Fruit fly (Drosophila melanogaster) whole organism, pupa: Measurements from ENCODE around the gene CG33282.
A peak's percentile ranks its signal among the peaks of the same experiment; 100 is the strongest.

Experiments used
- CG10348 ChIP-seq: fragments of 200-800 bp; sonication (Bioruptor generic); IDR thresholded peaks from 2 replicates; pipeline ENCODE4 v1.3.6; 2022; ENCODE audit warnings: missing biosample characterization, missing genetic modification characterization
- CG12605 ChIP-seq: fragments of 200-800 bp; sonication (Bioruptor generic); IDR thresholded peaks from 2 replicates; pipeline ENCODE4 v1.3.6; 2022; ENCODE audit warnings: missing biosample characterization, missing genetic modification characterization
- CG13204 ChIP-seq: fragments of 200-800 bp; sonication (Bioruptor generic); optimal IDR thresholded peaks from 2 replicates; lab custom pipeline; 2018; ENCODE audit warnings: missing biosample characterization, mild to moderate bottlenecking, missing genetic modification characterization, moderate library complexity
- CG14655 ChIP-seq: fragments of 200-800 bp; sonication (Bioruptor generic); optimal IDR thresholded peaks from 3 replicates; lab custom pipeline; 2017; ENCODE audit warnings: mild to moderate bottlenecking, missing biosample characterization, missing genetic modification reagents, missing genetic modification characterization
- CG15710 ChIP-seq: fragments of 200-800 bp; sonication (Bioruptor generic); optimal IDR thresholded peaks from 2 replicates; lab custom pipeline; 2018; ENCODE audit warnings: missing biosample characterization, mild to moderate bottlenecking, missing genetic modification characterization, moderate library complexity
- CG17806 ChIP-seq: fragments of 200-800 bp; sonication (Bioruptor generic); optimal IDR thresholded peaks from 2 replicates; lab custom pipeline; 2018; ENCODE audit warnings: missing biosample characterization, mild to moderate bottlenecking, missing genetic modification characterization, moderate library complexity
- CG32121 ChIP-seq: fragments of 200-800 bp; sonication (Bioruptor generic); IDR thresholded peaks from 2 replicates; pipeline ENCODE4 v1.3.6; 2022; ENCODE audit warnings: missing biosample characterization, missing genetic modification characterization
- CG34367 ChIP-seq: fragments of 200-800 bp; sonication (Bioruptor generic); optimal IDR thresholded peaks from 2 replicates; lab custom pipeline; 2018; ENCODE audit warnings: missing biosample characterization, mild to moderate bottlenecking, missing genetic modification characterization
- CG4496 ChIP-seq: fragments of 200-800 bp; sonication (Bioruptor generic); IDR thresholded peaks from 3 replicates; pipeline ENCODE4 v1.3.6; 2022; ENCODE audit warnings: missing biosample characterization, missing genetic modification characterization
- CG8159 ChIP-seq: fragments of 200-800 bp; sonication (Bioruptor generic); optimal IDR thresholded peaks from 3 replicates; lab custom pipeline; 2018; ENCODE audit warnings: missing biosample characterization, mild to moderate bottlenecking, missing genetic modification characterization, moderate library complexity
- CG8301 ChIP-seq: fragments of 200-800 bp; sonication (Bioruptor generic); optimal IDR thresholded peaks from 2 replicates; lab custom pipeline; 2018; ENCODE audit warnings: missing biosample characterization, mild to moderate bottlenecking, missing genetic modification characterization
- CG9948 ChIP-seq: fragments of 200-800 bp; sonication (Bioruptor generic); optimal IDR thresholded peaks from 2 replicates; lab custom pipeline; 2018; ENCODE audit warnings: missing biosample characterization, mild to moderate bottlenecking, missing genetic modification characterization, moderate library complexity
- D1 ChIP-seq: fragments of 200-800 bp; sonication (Bioruptor generic); optimal IDR thresholded peaks from 2 replicates; lab custom pipeline; 2018; ENCODE audit warnings: missing biosample characterization, mild to moderate bottlenecking, missing genetic modification characterization, moderate library complexity
- EcR ChIP-seq: fragments of 200-800 bp; sonication (Bioruptor generic); optimal IDR thresholded peaks from 3 replicates; lab custom pipeline; 2019; ENCODE audit warnings: missing biosample characterization, missing genetic modification characterization, mild to moderate bottlenecking, moderate library complexity, missing genetic modification reagents
- Ets98B ChIP-seq: fragments of 200-800 bp; sonication (Bioruptor generic); IDR thresholded peaks from 2 replicates; pipeline ENCODE4 v1.3.6; 2022; ENCODE audit warnings: missing biosample characterization, missing genetic modification characterization
- Pif1A ChIP-seq: fragments of 200-800 bp; sonication (Bioruptor generic); optimal IDR thresholded peaks from 3 replicates; lab custom pipeline; 2016; ENCODE audit warnings: missing biosample characterization, missing genetic modification characterization
- Pif1B ChIP-seq: fragments of 200-800 bp; sonication (Bioruptor generic); optimal IDR thresholded peaks from 3 replicates; lab custom pipeline; 2016; ENCODE audit warnings: missing biosample characterization, missing genetic modification characterization
- Snoo ChIP-seq: fragments of 200-800 bp; sonication (Bioruptor generic); optimal IDR thresholded peaks from 3 replicates; lab custom pipeline; 2017; ENCODE audit warnings: missing biosample characterization, mild to moderate bottlenecking, missing genetic modification characterization, inconsistent platforms
- fd96Ca ChIP-seq: fragments of 200-800 bp; sonication (Bioruptor generic); IDR thresholded peaks from 3 replicates; pipeline ENCODE4 v1.3.6; 2022; ENCODE audit warnings: missing biosample characterization, missing genetic modification characterization
- gl ChIP-seq: fragments of 200-800 bp; sonication (Bioruptor generic); optimal IDR thresholded peaks from 2 replicates; lab custom pipeline; 2018; ENCODE audit warnings: missing biosample characterization, mild to moderate bottlenecking, missing genetic modification characterization
- rn ChIP-seq: fragments of 200-800 bp; sonication (Bioruptor generic); IDR thresholded peaks from 2 replicates; pipeline ENCODE4 v1.3.6; 2022; ENCODE audit warnings: missing biosample characterization, missing genetic modification characterization

The CG33282 gene

dm6 chr2L:3342369-3342768 lies 14.7 kb downstream of the CG33282 start:
- TF ChIP-seq Pif1A (GFP tag; lab: Kevin White, UChicago) (no peak), CG8159 (tag; lab: Kevin White, UChicago) (no peak), Snoo (tag; lab: Kevin White, UChicago) (no peak), CG34367 (tag; lab: Kevin White, UChicago) (no peak), CG12605 (GFP tag; lab: Robert Waterston, UW) (no peak), fd96Ca (GFP tag; lab: Robert Waterston, UW) (no peak), CG9948 (tag; lab: Kevin White, UChicago) (no peak), CG17806 (tag; lab: Kevin White, UChicago) (no peak), CG10348 (GFP tag; lab: Robert Waterston, UW) (no peak), Ets98B (no peak), CG14655 (GFP tag; lab: Kevin White, UChicago) (no peak), CG8301 (tag; lab: Kevin White, UChicago) (no peak), CG32121 (no peak), CG15710 (tag; lab: Kevin White, UChicago) (no peak), CG4496 (no peak), Pif1B (GFP tag; lab: Kevin White, UChicago) (no peak)

- TF ChIP-seq CG13204 (GFP tag; lab: Kevin White, UChicago) (peak; percentile 63), CG34367 (tag; lab: Kevin White, UChicago) (peak; percentile 72), EcR (peak; percentile 99), Snoo (tag; lab: Kevin White, UChicago) (peak; percentile 78), CG12605 (GFP tag; lab: Robert Waterston, UW) (peak; percentile 61), fd96Ca (GFP tag; lab: Robert Waterston, UW) (peak; percentile 83), gl (tag; lab: Kevin White, UChicago) (peak; percentile 31), CG32121 (peak; percentile 78), Pif1A (GFP tag; lab: Kevin White, UChicago) (peak; percentile 89), CG8159 (tag; lab: Kevin White, UChicago) (peak; percentile 74), CG17806 (tag; lab: Kevin White, UChicago) (peak; percentile 83), CG10348 (GFP tag; lab: Robert Waterston, UW) (no peak), CG8301 (tag; lab: Kevin White, UChicago) (peak; percentile 86), CG15710 (tag; lab: Kevin White, UChicago) (peak; percentile 48), Ets98B (peak; percentile 83), rn (GFP tag; lab: Robert Waterston, UW) (peak; percentile 76), CG14655 (GFP tag; lab: Kevin White, UChicago) (peak; percentile 89), D1 (tag; lab: Kevin White, UChicago) (no peak), CG9948 (tag; lab: Kevin White, UChicago) (peak; percentile 85), Pif1B (GFP tag; lab: Kevin White, UChicago) (peak; percentile 83), CG4496 (peak; percentile 87)
- TF ChIP-seq, all 21 proteins: peak for 19
Measured at dm6 chr2L:3345763-3346482, 18.2 kb downstream of the CG33282 start.

DNA sequence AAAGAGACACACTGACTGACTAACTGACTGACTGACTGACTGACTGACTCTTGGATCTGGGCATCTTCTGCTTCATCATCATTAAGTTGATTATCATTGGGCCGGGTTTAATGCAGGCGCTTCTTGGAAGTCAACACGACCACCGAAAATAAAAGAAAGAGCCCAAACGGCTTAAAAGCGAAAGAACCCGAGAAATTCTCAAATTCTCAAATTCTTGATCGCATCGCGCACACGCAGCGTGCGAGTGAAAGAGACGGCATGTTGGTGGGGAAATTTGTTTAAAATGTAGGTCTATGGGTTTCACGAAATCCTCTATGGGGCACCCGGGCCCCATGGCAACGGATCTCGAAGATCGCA lies 18.8 kb downstream of the CG33282 start:
- TF ChIP-seq gl (tag; lab: Kevin White, UChicago), result no peak
- no peak for TF ChIP-seq CG8301 (tag; lab: Kevin White, UChicago)
- no peak for TF ChIP-seq Pif1B (GFP tag; lab: Kevin White, UChicago)
- no peak for TF ChIP-seq Ets98B
- TF ChIP-seq CG15710 (tag; lab: Kevin White, UChicago), result no peak
- no peak for TF ChIP-seq CG13204 (GFP tag; lab: Kevin White, UChicago)
- no peak for TF ChIP-seq CG34367 (tag; lab: Kevin White, UChicago)
- TF ChIP-seq fd96Ca (GFP tag; lab: Robert Waterston, UW), result no peak
- TF ChIP-seq D1 (tag; lab: Kevin White, UChicago), result no peak
- TF ChIP-seq rn (GFP tag; lab: Robert Waterston, UW), result no peak
- no peak for TF ChIP-seq CG9948 (tag; lab: Kevin White, UChicago)
- no peak for TF ChIP-seq CG8159 (tag; lab: Kevin White, UChicago)
- TF ChIP-seq, all 21 proteins: peak for 0

DNA sequence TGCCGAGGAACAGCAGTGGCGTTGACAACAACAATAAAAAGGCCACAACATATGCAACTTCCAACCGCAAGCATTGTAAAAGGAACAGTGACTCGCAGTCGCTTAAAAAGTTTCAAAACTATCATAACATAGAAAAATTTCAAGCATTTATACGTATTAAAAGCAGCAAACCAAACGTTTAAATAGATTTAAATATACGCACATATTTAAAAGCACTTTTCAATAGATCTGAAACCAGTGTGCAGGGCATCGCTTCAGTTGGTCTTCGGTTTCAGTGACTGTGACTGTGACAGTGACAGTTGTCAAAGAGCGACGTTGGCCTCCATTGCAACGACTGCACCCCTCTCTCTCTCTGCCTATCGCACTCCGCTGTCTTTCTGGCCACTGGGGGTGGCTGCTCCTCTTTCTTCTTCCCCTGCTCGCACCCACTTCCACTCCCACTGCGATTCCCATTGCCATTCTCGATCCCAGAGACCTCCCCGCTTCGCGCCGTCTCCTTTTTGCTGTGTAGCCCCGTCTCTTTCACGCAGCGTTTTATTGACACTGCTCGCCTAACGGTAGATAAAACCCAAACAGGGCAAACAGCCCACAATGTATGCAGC lies 20.5 kb downstream of the CG33282 start:
- TF ChIP-seq fd96Ca (GFP tag; lab: Robert Waterston, UW) (peak; percentile 97), CG4496 (peak; percentile 99), CG9948 (tag; lab: Kevin White, UChicago) (peak; percentile 92), CG10348 (GFP tag; lab: Robert Waterston, UW) (peak; percentile 44; the same call in 1 of the 2 replicates), gl (tag; lab: Kevin White, UChicago) (peak; percentile 83), CG8159 (tag; lab: Kevin White, UChicago) (peak; percentile 93), CG8301 (tag; lab: Kevin White, UChicago) (peak; percentile 88), rn (GFP tag; lab: Robert Waterston, UW) (peak; percentile 95), Pif1A (GFP tag; lab: Kevin White, UChicago) (peak; percentile 95), CG13204 (GFP tag; lab: Kevin White, UChicago) (peak; percentile 64), CG32121 (peak; percentile 97), Snoo (tag; lab: Kevin White, UChicago) (peak; percentile 87), CG15710 (tag; lab: Kevin White, UChicago) (peak; percentile 96), D1 (tag; lab: Kevin White, UChicago) (peak; percentile 79), CG34367 (tag; lab: Kevin White, UChicago) (peak; percentile 89), CG14655 (GFP tag; lab: Kevin White, UChicago) (peak; percentile 90), Pif1B (GFP tag; lab: Kevin White, UChicago) (peak; percentile 94), EcR (peak; percentile 73), Ets98B (peak; percentile 97), CG12605 (GFP tag; lab: Robert Waterston, UW) (peak; percentile 95), CG17806 (tag; lab: Kevin White, UChicago) (peak; percentile 93)
- TF ChIP-seq, all 21 proteins: peak for 21
